Fruit fly (Drosophila melanogaster) S2 (cell line): ENCODE measurements around the gene pasha.

Experiments used
- CG8478 ChIP-seq: fragments of >200 bp; optimal IDR thresholded peaks from 2 replicates; lab custom pipeline; 2018
- CTCF ChIP-seq, 2 experiments: fragments of >200 bp; optimal IDR thresholded peaks; 2 replicates each; lab custom pipeline; 2018

pasha gene

DNA sequence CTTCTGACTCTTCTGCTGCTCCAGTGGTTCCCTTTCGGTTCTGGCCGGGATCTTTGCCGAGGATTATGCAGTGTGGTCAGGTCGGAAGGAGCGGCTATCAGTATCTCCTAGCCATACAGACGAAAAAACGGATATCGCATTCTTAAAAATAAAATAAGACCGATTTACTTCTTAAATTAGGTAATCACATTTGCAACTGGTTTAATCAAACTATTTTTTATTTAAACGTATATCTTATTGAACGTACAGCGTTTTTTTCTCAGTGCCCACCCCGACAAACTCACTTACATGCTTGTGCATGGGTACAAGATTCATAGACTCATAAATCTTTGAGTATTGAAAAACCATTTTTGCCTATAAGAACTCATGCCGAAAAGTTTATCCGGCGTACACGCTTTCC, 8.5 kb downstream of the pasha start:
- TF ChIP-seq CG8478 (lab: Kevin White, UChicago) (no peak), CTCF (optimal IDR thresholded peaks at IDR 0.05; lab: Kevin White, UChicago) (no peak)

DNA sequence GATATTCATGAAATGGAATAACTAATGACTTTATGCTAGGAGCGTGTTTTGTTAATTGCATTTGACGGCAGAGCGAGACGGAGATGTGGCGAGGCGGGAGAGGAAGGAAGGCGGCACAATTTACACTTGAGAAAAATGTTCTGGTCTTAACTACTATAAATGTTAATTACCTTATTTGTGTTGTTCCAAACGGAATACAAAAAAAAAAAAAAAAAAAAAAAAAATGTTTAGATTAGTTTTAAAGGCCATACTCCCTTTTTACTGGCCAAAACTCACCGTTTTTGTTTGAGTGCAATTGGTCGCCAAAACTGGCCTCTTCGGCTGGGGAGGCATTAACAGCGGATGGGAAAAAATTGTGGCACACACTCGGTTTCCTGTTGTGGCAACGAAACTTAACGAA, 9.4 kb downstream of the pasha start:
- no peak for TF ChIP-seq CG8478 (lab: Kevin White, UChicago)
- no peak for TF ChIP-seq CTCF (optimal IDR thresholded peaks at IDR 0.05; lab: Kevin White, UChicago)

DNA sequence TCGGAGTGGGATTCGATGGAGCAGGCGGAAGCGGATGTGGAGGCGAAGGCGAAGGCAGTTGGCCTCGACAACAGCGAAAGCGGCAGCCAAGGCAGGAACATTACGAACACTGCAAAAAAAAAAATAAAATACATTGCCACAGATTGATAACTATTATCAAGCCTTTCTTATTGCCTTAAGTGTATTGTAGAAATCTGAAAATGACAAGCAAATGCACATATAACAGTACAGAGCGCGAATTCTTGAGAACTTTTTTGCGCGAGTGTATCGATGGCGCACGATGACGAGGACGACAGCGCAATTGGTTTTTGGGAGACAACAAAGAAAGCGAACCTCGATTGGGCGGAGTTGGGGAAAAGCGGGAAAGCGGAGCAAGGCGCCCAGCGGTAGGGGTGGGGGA, 12.6 kb downstream of the pasha start:
- TF ChIP-seq CTCF (optimal IDR thresholded peaks at IDR 0.05; lab: Kevin White, UChicago) (no peak), CG8478 (lab: Kevin White, UChicago) (no peak)

DNA sequence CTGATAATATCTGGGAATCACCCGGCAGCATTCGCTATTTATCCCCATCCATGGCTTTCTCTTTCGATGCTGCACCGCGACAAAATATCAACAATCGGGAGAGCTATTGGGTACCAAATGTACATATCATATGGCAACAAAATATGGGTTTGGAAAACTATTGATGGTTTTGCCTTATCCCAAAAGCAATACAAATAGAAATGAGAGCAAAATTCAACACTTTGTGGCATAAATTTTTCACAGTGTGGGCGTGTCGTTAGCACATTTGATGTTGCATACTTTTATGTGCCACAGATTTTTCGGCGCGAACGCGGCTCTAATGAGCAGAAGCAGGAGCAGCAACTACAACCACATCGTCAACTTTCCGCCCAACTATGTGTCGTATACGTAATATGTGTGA, 14.5 kb downstream of the pasha start:
- TF ChIP-seq CG8478 (lab: Kevin White, UChicago) (no peak), CTCF (optimal IDR thresholded peaks at IDR 0.05; lab: Kevin White, UChicago) (no peak)

DNA sequence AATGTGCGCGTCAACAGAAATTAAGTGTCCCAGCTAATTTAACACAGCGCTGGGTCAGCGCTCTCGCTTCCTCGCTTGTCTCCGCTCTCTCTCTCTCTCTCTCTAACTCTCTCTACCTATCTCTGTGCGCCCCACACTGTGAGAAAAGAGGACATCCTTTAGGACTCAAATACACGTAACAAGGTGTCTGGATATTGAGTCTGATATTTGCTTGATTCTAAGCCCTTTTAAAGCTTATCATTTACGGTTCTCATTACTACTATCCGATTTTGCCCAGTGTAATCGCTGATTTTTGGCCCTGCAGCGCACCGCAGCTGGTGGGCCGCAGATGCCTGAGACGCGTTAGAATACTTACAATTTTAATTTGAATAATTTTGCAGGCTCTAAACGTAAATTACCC, 18.7 kb downstream of the pasha start:
- TF ChIP-seq CG8478 (lab: Kevin White, UChicago) (no peak), CTCF (optimal IDR thresholded peaks at IDR 0.05; lab: Kevin White, UChicago) (no peak)

DNA sequence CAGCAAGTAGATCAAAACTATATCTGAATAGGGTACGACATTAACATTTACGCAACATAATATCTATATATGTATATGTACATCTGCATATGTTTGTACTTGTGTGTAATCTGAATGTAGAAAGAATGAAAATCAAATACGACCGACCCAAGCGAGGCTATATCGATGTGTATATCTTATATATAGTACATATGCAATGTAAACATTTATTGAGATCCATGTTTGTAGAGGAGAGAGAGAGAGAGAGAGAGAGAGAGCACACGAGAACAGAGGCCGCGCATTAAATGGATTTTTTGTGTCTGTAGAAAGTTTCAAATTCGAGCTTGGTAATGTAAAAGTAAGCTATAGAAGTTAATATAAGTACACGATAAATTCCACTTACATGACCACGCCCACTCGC, 45.0 kb downstream of the pasha start:
- no peak for TF ChIP-seq CTCF (optimal IDR thresholded peaks at IDR 0.05; lab: Kevin White, UChicago)
- no peak for TF ChIP-seq CG8478 (lab: Kevin White, UChicago)

DNA sequence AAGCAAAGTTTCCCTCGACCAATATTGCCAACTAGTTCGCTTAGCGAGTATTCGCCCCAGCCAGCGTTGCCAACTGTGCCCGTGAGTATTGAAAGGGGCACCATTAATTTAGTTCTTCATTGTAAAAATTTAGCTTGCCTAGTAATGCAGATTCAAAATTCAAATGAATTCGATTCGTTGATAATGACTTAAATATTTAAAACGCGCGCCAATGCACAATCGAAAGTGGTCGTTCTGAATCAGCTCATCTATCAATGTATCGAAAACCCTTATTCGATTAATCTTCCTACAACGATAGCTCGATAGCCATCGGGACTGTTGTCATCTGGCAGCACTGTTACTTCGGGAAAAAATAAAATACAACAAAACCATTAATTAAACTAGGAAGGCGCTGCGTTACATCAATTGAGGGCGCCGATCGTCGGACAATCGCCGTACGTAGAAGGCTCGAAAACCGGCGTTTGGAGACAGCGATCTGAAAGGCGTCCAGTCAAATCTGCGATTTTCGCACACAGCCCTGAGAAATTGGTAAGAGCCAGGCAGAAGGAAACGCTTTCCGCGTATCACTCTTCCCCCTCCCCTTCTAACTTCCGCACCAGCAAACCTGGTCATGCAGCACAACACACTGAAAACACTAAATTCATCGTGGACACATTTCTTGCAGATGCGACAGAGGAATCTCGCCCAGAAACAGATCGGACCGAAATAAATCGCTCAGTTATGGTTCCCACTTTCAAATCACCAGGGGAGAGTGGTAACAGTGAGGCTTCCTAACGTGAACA, 51.6 kb downstream of the pasha start, which contains the start of gene Zmynd8:
Zmynd8 (plus strand) TSS at position 313 of the 782 bp plus-strand sequence.
- peak; percentile 36 for TF ChIP-seq CTCF (optimal IDR thresholded peaks at IDR 0.05; lab: Kevin White, UChicago)
- no peak for TF ChIP-seq CG8478 (lab: Kevin White, UChicago)
